Worm (Caenorhabditis elegans): ENCODE measurements around the gene srbc-7.

ce11 chrV:7449303-7449827, 38.1 kb downstream of the srbc-7 start, which contains the start of gene try-12:
- TF ChIP-seq madf-6 (GFP tag; IDR thresholded peaks at IDR 0.05) (no peak), rpc-1 (optimal IDR thresholded peaks at IDR 0.05) (no peak), rpc-1 (tag; optimal IDR thresholded peaks at IDR 0.05) (no peak), him-1 (tag; optimal IDR thresholded peaks at IDR 0.05) (no peak), snpc-4 (GFP tag; optimal IDR thresholded peaks at IDR 0.05) (no peak), snpc-4 (tag; optimal IDR thresholded peaks at IDR 0.05) (no peak), lin-40 (tag; optimal IDR thresholded peaks at IDR 0.05) (no peak), unc-130 (GFP tag; optimal IDR thresholded peaks at IDR 0.05) (no peak), hmg-20 (GFP tag; IDR thresholded peaks at IDR 0.05) (no peak), nhr-120 (GFP tag; IDR thresholded peaks at IDR 0.05) (no peak), B0336.3 (GFP tag; IDR thresholded peaks at IDR 0.05) (no peak), pha-4 (tag; optimal IDR thresholded peaks at IDR 0.05) (no peak), lir-1 (GFP tag; conservative IDR thresholded peaks at IDR 0.05) (no peak), cebp-2 (GFP tag; IDR thresholded peaks at IDR 0.05) (no peak), rec-8 (tag; optimal IDR thresholded peaks at IDR 0.05) (no peak), sea-2 (GFP tag; IDR thresholded peaks at IDR 0.05) (no peak)

Data from whole organism, young adult.